Worm (Caenorhabditis elegans) whole organism, L3 larva: ENCODE measurements around the gene sre-40.

Source experiments
- eor-1 ChIP-seq, 2 experiments: fragments of 150-350 bp; optimal IDR thresholded peaks; 2 replicates each; lab custom pipeline; 2014 to 2018; ENCODE audit warnings: missing biosample characterization in 2 of 2, missing genetic modification characterization in 2 of 2
- mdl-1 ChIP-seq: fragments of 150-350 bp; optimal IDR thresholded peaks from 2 replicates; lab custom pipeline; 2014; ENCODE audit warnings: missing biosample characterization, missing genetic modification characterization
- unc-62 ChIP-seq: fragments of 150-350 bp; sonication (generic microtip); optimal IDR thresholded peaks from 4 replicates; lab custom pipeline; 2014; ENCODE audit warnings: missing biosample characterization, missing genetic modification reagents, missing genetic modification characterization
- ztf-11 ChIP-seq: fragments of 150-350 bp; optimal IDR thresholded peaks from 2 replicates; lab custom pipeline; 2014; ENCODE audit warnings: missing biosample characterization, missing genetic modification characterization

DNA sequence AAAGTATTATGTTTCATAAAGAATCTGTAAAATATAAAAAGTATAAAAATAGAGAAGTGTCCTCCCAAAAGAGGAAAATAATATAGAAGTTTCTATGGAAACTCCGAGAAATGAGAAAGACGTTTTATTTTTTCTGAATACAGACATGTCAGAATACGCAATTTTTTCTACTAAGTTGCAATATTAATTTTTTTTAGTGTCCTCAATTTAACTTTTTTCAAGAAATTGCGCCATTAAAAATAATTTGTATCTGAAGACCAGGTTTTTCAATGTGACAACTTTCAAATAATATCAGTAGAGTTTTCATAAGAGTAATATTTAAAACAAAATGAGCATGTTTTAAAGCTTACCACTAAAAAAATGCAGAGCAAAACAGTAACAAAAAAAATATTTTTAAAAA, 16.0 kb downstream of the sre-40 start, which contains the start of gene fut-5:
- no peak for TF ChIP-seq unc-62 (GFP tag; lab: Kevin White, UChicago)
- TF ChIP-seq eor-1 (tag; optimal IDR thresholded peaks at IDR 0.05; lab: Kevin White, UChicago) = no peak
- no peak for TF ChIP-seq mdl-1 (tag; lab: Kevin White, UChicago)
- TF ChIP-seq ztf-11 = no peak
